Fruit fly (Drosophila melanogaster): ENCODE measurements around the gene Top2.

Top2 gene

dm6 chr2L:19452535-19453317 lies 564 bp downstream of the Top2 start:
- no peak for TF ChIP-seq Dif (GFP tag; optimal IDR thresholded peaks at IDR 0.05; ENCODE audit: partially characterized antibody)
- TF ChIP-seq brk (GFP tag; optimal IDR thresholded peaks at IDR 0.05): no peak
- peak in 1 of 2 experiments; percentile 35 for TF ChIP-seq foxo (GFP tag; optimal IDR thresholded peaks at IDR 0.05)
- peak; percentile 6 for TF ChIP-seq ey (GFP tag; optimal IDR thresholded peaks at IDR 0.05)
- no peak for TF ChIP-seq CG32264 (GFP tag; optimal IDR thresholded peaks at IDR 0.05)
- TF ChIP-seq sv (GFP tag; optimal IDR thresholded peaks at IDR 0.05): no peak
- peak; percentile 26 for TF ChIP-seq OdsH (GFP tag; optimal IDR thresholded peaks at IDR 0.05)
- no peak for TF ChIP-seq tai (GFP tag; optimal IDR thresholded peaks at IDR 0.05)
- peak; percentile 33 for TF ChIP-seq woc (GFP tag; optimal IDR thresholded peaks at IDR 0.05)
- peak; percentile 2 for TF ChIP-seq HLH106 (tag; optimal IDR thresholded peaks at IDR 0.05)
- no peak for TF ChIP-seq dmrt93B (GFP tag; optimal IDR thresholded peaks at IDR 0.05)
- TF ChIP-seq CG9705 (GFP tag; optimal IDR thresholded peaks at IDR 0.05): no peak
- no peak for TF ChIP-seq dl (GFP tag; optimal IDR thresholded peaks at IDR 0.05; ENCODE audit: insufficient read depth in 1 of 2, partially characterized antibody in 2 of 2)
- no peak for TF ChIP-seq jim (GFP tag; optimal IDR thresholded peaks at IDR 0.05)
- no peak for TF ChIP-seq Hr78 (GFP tag; optimal IDR thresholded peaks at IDR 0.05)
- peak; percentile 6 for TF ChIP-seq Myc (optimal IDR thresholded peaks at IDR 0.05)
- TF ChIP-seq lola (GFP tag; optimal IDR thresholded peaks at IDR 0.05): no peak
- peak; percentile 89 for TF ChIP-seq h (GFP tag; optimal IDR thresholded peaks at IDR 0.05)
- TF ChIP-seq sage (GFP tag; optimal IDR thresholded peaks at IDR 0.05): no peak
- TF ChIP-seq pan (optimal IDR thresholded peaks at IDR 0.05): no peak

dm6 chr2L:19444734-19445140 lies 8.6 kb downstream of the Top2 start, which contains the start of gene Hs2st:
Gene Hs2st, minus strand, starts transcription at chr2L:19444750.
- TF ChIP-seq Hnf4 (GFP tag; optimal IDR thresholded peaks at IDR 0.05) (peak; percentile 97), ey (GFP tag; optimal IDR thresholded peaks at IDR 0.05) (peak; percentile 95), N (GFP tag; optimal IDR thresholded peaks at IDR 0.05) (no peak), pan (optimal IDR thresholded peaks at IDR 0.05) (no peak), OdsH (GFP tag; optimal IDR thresholded peaks at IDR 0.05) (peak; percentile 94), usp (GFP tag; optimal IDR thresholded peaks at IDR 0.05) (no peak), fru (GFP tag; optimal IDR thresholded peaks at IDR 0.05) (peak; percentile 95), CrebA (GFP tag; optimal IDR thresholded peaks at IDR 0.05; ENCODE audit: borderline replicate concordance) (no peak), foxo (GFP tag; optimal IDR thresholded peaks at IDR 0.05) (peak; percentile 57 to 97), Dfd (GFP tag; optimal IDR thresholded peaks at IDR 0.05) (no peak), Hr83 (GFP tag; optimal IDR thresholded peaks at IDR 0.05; ENCODE audit: poor library complexity, severe bottlenecking) (peak; percentile 87), Mio (GFP tag; optimal IDR thresholded peaks at IDR 0.05) (peak; percentile 73), CG32264 (GFP tag; optimal IDR thresholded peaks at IDR 0.05) (peak; percentile 84), CG9705 (GFP tag; optimal IDR thresholded peaks at IDR 0.05) (peak; percentile 94), GATAd (GFP tag; optimal IDR thresholded peaks at IDR 0.05) (peak; percentile 92), Jra (GFP tag; optimal IDR thresholded peaks at IDR 0.05) (peak; percentile 96), h (GFP tag; optimal IDR thresholded peaks at IDR 0.05) (peak; percentile 96), Hr78 (GFP tag; optimal IDR thresholded peaks at IDR 0.05) (no peak), psq (GFP tag; optimal IDR thresholded peaks at IDR 0.05) (peak; percentile 87), Abd-B (GFP tag; optimal IDR thresholded peaks at IDR 0.05) (no peak), jim (GFP tag; optimal IDR thresholded peaks at IDR 0.05) (peak; percentile 88), rgr (GFP tag; optimal IDR thresholded peaks at IDR 0.05) (peak; percentile 96), brk (GFP tag; optimal IDR thresholded peaks at IDR 0.05) (no peak), dl (GFP tag; optimal IDR thresholded peaks at IDR 0.05; ENCODE audit: insufficient read depth in 1 of 2, partially characterized antibody in 2 of 2) (no peak), tai (GFP tag; optimal IDR thresholded peaks at IDR 0.05) (no peak), dsf (GFP tag; optimal IDR thresholded peaks at IDR 0.05; ENCODE audit: borderline replicate concordance) (peak; percentile 92), woc (GFP tag; optimal IDR thresholded peaks at IDR 0.05) (peak; percentile 98), Myc (optimal IDR thresholded peaks at IDR 0.05) (peak; percentile 99), lola (GFP tag; optimal IDR thresholded peaks at IDR 0.05) (no peak), Sp1 (GFP tag; optimal IDR thresholded peaks at IDR 0.05) (peak; percentile 89), HLH106 (tag; optimal IDR thresholded peaks at IDR 0.05) (peak; percentile 95), Dif (GFP tag; optimal IDR thresholded peaks at IDR 0.05; ENCODE audit: partially characterized antibody) (no peak), sage (GFP tag; optimal IDR thresholded peaks at IDR 0.05) (no peak), Vsx2 (GFP tag; optimal IDR thresholded peaks at IDR 0.05; ENCODE audit: partially characterized antibody) (no peak), Rel (GFP tag; optimal IDR thresholded peaks at IDR 0.05) (peak; percentile 31), Rel (tag; optimal IDR thresholded peaks at IDR 0.05) (peak; percentile 85), sv (GFP tag; optimal IDR thresholded peaks at IDR 0.05) (peak; percentile 94), br (GFP tag; optimal IDR thresholded peaks at IDR 0.05) (peak; percentile 94), dmrt93B (GFP tag; optimal IDR thresholded peaks at IDR 0.05) (peak; percentile 94)

Data from whole organism, wandering third instar larva.